Worm (Caenorhabditis elegans) whole organism, young adult: Measurements from ENCODE around the gene F49F1.2.

Source experiments
- B0261.1 ChIP-seq: sonication (generic microtip); optimal IDR thresholded peaks from 2 replicates; lab custom pipeline; 2016; ENCODE audit warnings: mild to moderate bottlenecking, missing genetic modification characterization, moderate library complexity, missing compliant biosample characterization
- D2030.7 ChIP-seq: fragments of 200-800 bp; sonication (Bioruptor generic); IDR thresholded peaks from 2 replicates; pipeline ENCODE4 v1.3.6; 2022; ENCODE audit warnings: missing genetic modification reagents, missing genetic modification characterization, missing compliant biosample characterization
- T07F8.4 ChIP-seq: sonication (generic microtip); optimal IDR thresholded peaks from 2 replicates; lab custom pipeline; 2016; ENCODE audit warnings: mild to moderate bottlenecking, missing genetic modification characterization, moderate library complexity, missing compliant biosample characterization
- dpff-1 ChIP-seq: sonication (generic microtip); optimal IDR thresholded peaks from 2 replicates; lab custom pipeline; 2017; ENCODE audit warnings: mild to moderate bottlenecking, missing genetic modification characterization, missing compliant biosample characterization
- egl-44 ChIP-seq: fragments of 200-800 bp; sonication (Bioruptor generic); IDR thresholded peaks from 2 replicates; pipeline ENCODE4 v1.3.6; 2022; ENCODE audit warnings: missing genetic modification reagents, missing genetic modification characterization, missing compliant biosample characterization
- him-1 ChIP-seq: sonication (generic microtip); optimal IDR thresholded peaks from 2 replicates; lab custom pipeline; 2016; ENCODE audit warnings: missing genotype, missing genetic modification reagents, missing genetic modification characterization, missing compliant biosample characterization
- nfya-1 ChIP-seq: sonication (generic microtip); optimal IDR thresholded peaks from 2 replicates; lab custom pipeline; 2017; ENCODE audit warnings: antibody characterized with exemption, missing compliant biosample characterization, missing genetic modification characterization, borderline replicate concordance; ENCODE audit not compliant: insufficient read depth
- rpc-1 ChIP-seq, 2 experiments: fragments of 150-350 bp in 1 of 2; sonication (generic microtip) in 1 of 2; optimal IDR thresholded peaks; 2 replicates each; lab custom pipeline; 2014 to 2018; ENCODE audit warnings: missing biosample characterization in 1 of 2, missing genetic modification characterization in 1 of 2, missing genetic modification reagents in 1 of 2, missing genotype in 1 of 2
- ztf-25 ChIP-seq: fragments of 200-800 bp; sonication (Bioruptor generic); IDR thresholded peaks from 2 replicates; pipeline ENCODE4 v1.3.6; 2022; ENCODE audit warnings: missing genetic modification reagents, missing genetic modification characterization, missing compliant biosample characterization

- TF ChIP-seq rpc-1 (optimal IDR thresholded peaks at IDR 0.05; lab: Kevin White, UChicago) (no peak), rpc-1 (tag; optimal IDR thresholded peaks at IDR 0.05; lab: Kevin White, UChicago) (no peak), him-1 (tag; lab: Kevin White, UChicago) (no peak), dpff-1 (tag; lab: Kevin White, UChicago) (no peak), ztf-25 (GFP tag; lab: Robert Waterston, UW) (no peak), D2030.7 (GFP tag; lab: Robert Waterston, UW) (no peak), nfya-1 (no peak), B0261.1 (tag; lab: Kevin White, UChicago) (no peak), egl-44 (GFP tag; lab: Robert Waterston, UW) (no peak), T07F8.4 (tag; lab: Kevin White, UChicago) (no peak)
Measured at ce11 chrIV:4135744-4136143, 20.0 kb downstream of the F49F1.2 start, which contains the start of gene F49F1.17.
